Worm (Caenorhabditis elegans): ENCODE measurements around the gene cnc-7.

- TF ChIP-seq nhr-28 (tag; optimal IDR thresholded peaks at IDR 0.05) (no peak), nhr-76 (tag; optimal IDR thresholded peaks at IDR 0.05) (no peak), elt-3 (tag; optimal IDR thresholded peaks at IDR 0.05) (no peak), nhr-237 (tag; optimal IDR thresholded peaks at IDR 0.05) (no peak), mep-1 (tag; optimal IDR thresholded peaks at IDR 0.05) (no peak), mls-2 (tag; optimal IDR thresholded peaks at IDR 0.05) (no peak), ztf-11 (tag; optimal IDR thresholded peaks at IDR 0.05) (no peak), mab-5 (tag; optimal IDR thresholded peaks at IDR 0.05) (no peak), pha-4 (tag; optimal IDR thresholded peaks at IDR 0.05) (no peak), cnd-1 (tag; optimal IDR thresholded peaks at IDR 0.05) (no peak), ces-1 (GFP tag; optimal IDR thresholded peaks at IDR 0.05) (no peak), hlh-1 (tag; optimal IDR thresholded peaks at IDR 0.05) (no peak), unc-39 (tag; optimal IDR thresholded peaks at IDR 0.05) (no peak), elt-1 (tag; optimal IDR thresholded peaks at IDR 0.05; ENCODE audit: borderline replicate concordance, insufficient read depth) (no peak)
Observed at ce11 chrV:20406817-20407216, 12.9 kb downstream of the cnc-7 start.
